Fruit fly (Drosophila melanogaster): Measurements from ENCODE around the gene CG4887.

CG4887 gene

dm6 chr2L:1128932-1129887 is 43.6 kb upstream of the CG4887 start, which contains the start of the genes Pino and TBC1D23 (continued):
- TF ChIP-seq fd102C (GFP tag; optimal IDR thresholded peaks at IDR 0.05) = no peak
- TF ChIP-seq CG7928 (GFP tag; optimal IDR thresholded peaks at IDR 0.05) = peak; percentile 7
- peak; percentile 68 for TF ChIP-seq CG6689 (GFP tag; IDR thresholded peaks at IDR 0.05)
- peak; percentile 55 for TF ChIP-seq CG4820 (GFP tag; optimal IDR thresholded peaks at IDR 0.05)
- TF ChIP-seq Xbp1 (GFP tag; optimal IDR thresholded peaks at IDR 0.05) = peak; percentile 80
- TF ChIP-seq jigr1 (GFP tag; IDR thresholded peaks at IDR 0.05) = no peak; the same call in 2 of the 3 replicates
- peak; percentile 49 for TF ChIP-seq twi (tag; optimal IDR thresholded peaks at IDR 0.05)
- peak; percentile 9 for TF ChIP-seq fu2 (GFP tag; optimal IDR thresholded peaks at IDR 0.05)
- peak; percentile 75 for TF ChIP-seq CG2116 (GFP tag; optimal IDR thresholded peaks at IDR 0.05)
- peak; percentile 73 for TF ChIP-seq Chrac-16 (GFP tag; optimal IDR thresholded peaks at IDR 0.05)
- no peak for TF ChIP-seq sqz (GFP tag; optimal IDR thresholded peaks at IDR 0.05)
- no peak for TF ChIP-seq CG34376 (GFP tag; optimal IDR thresholded peaks at IDR 0.05)
- TF ChIP-seq ro (GFP tag; IDR thresholded peaks at IDR 0.05) = peak; percentile 35
- no peak for TF ChIP-seq Hr78 (GFP tag; optimal IDR thresholded peaks at IDR 0.05)
- 0 out of 3 replicates have a peak, but pooled peaks have one; percentile 45 for TF ChIP-seq hb (GFP tag; IDR thresholded peaks at IDR 0.05; ENCODE audit: partially characterized antibody)
- peak; percentile 64 for TF ChIP-seq vnd (GFP tag; IDR thresholded peaks at IDR 0.05; ENCODE audit: partially characterized antibody)
- TF ChIP-seq Fer1 (GFP tag; optimal IDR thresholded peaks at IDR 0.05) = peak; percentile 30
- peak; percentile 26 for TF ChIP-seq Camta (GFP tag; optimal IDR thresholded peaks at IDR 0.05)
- TF ChIP-seq cas (GFP tag; IDR thresholded peaks at IDR 0.05) = no peak
- TF ChIP-seq CG15479 (GFP tag; optimal IDR thresholded peaks at IDR 0.05) = no peak
- peak; percentile 69 for TF ChIP-seq zfh2 (GFP tag; optimal IDR thresholded peaks at IDR 0.05)
- peak; percentile 71 for TF ChIP-seq tgo (GFP tag; IDR thresholded peaks at IDR 0.05)
- peak; percentile 80 for TF ChIP-seq phol (tag; optimal IDR thresholded peaks at IDR 0.05)
- no peak for TF ChIP-seq dati (GFP tag; IDR thresholded peaks at IDR 0.05)
- TF ChIP-seq CG16815 (GFP tag; optimal IDR thresholded peaks at IDR 0.05) = peak; percentile 56
- peak; percentile 52; the same call in 1 of the 3 replicates for TF ChIP-seq CG34224 (GFP tag; IDR thresholded peaks at IDR 0.05; ENCODE audit: partially characterized antibody)
- TF ChIP-seq Lim3 (GFP tag; IDR thresholded peaks at IDR 0.05) = no peak
- TF ChIP-seq Ets65A (GFP tag) = peak; percentile 94
- no peak for TF ChIP-seq ftz-f1 (GFP tag; optimal IDR thresholded peaks at IDR 0.05)
- TF ChIP-seq Nf-YB (GFP tag; optimal IDR thresholded peaks at IDR 0.05) = peak; percentile 41
- no peak for TF ChIP-seq tx (GFP tag; optimal IDR thresholded peaks at IDR 0.05)
- no peak for TF ChIP-seq seq (GFP tag; IDR thresholded peaks at IDR 0.05)
- peak; percentile 50; the same call in 2 of the 3 replicates for TF ChIP-seq Mrtf (GFP tag; IDR thresholded peaks at IDR 0.05)
- peak; percentile 88 for TF ChIP-seq crol (GFP tag; IDR thresholded peaks at IDR 0.05)
- TF ChIP-seq CG17568 (GFP tag; optimal IDR thresholded peaks at IDR 0.05) = no peak
- TF ChIP-seq Tbp (GFP tag; optimal IDR thresholded peaks at IDR 0.05) = no peak
- no peak for TF ChIP-seq CG4282 (GFP tag; optimal IDR thresholded peaks at IDR 0.05)
- TF ChIP-seq CG17385 (GFP tag; optimal IDR thresholded peaks at IDR 0.05) = peak; percentile 47
- peak; percentile 84 for TF ChIP-seq Dll (GFP tag; IDR thresholded peaks at IDR 0.05; ENCODE audit: partially characterized antibody)
- TF ChIP-seq Nf-YC (tag; optimal IDR thresholded peaks at IDR 0.05) = peak; percentile 67
- 0 out of 3 replicates have a peak, but pooled peaks have one; percentile 42 for TF ChIP-seq zen2 (GFP tag; IDR thresholded peaks at IDR 0.05; ENCODE audit: partially characterized antibody)
- peak; percentile 25 for TF ChIP-seq CG31388 (GFP tag; optimal IDR thresholded peaks at IDR 0.05)
- peak; percentile 83 for TF ChIP-seq sug (tag; optimal IDR thresholded peaks at IDR 0.05)
- peak; percentile 37 for TF ChIP-seq CG4328 (GFP tag; optimal IDR thresholded peaks at IDR 0.05)
- no peak for TF ChIP-seq NC2β (GFP tag; optimal IDR thresholded peaks at IDR 0.05)
- TF ChIP-seq maf-S (GFP tag; optimal IDR thresholded peaks at IDR 0.05) = no peak
- peak; percentile 52 for TF ChIP-seq Myb (GFP tag; optimal IDR thresholded peaks at IDR 0.05)
- TF ChIP-seq CG6272 (GFP tag; IDR thresholded peaks at IDR 0.05) = peak; percentile 65
